Fruit fly (Drosophila melanogaster) whole organism, pupa: Measurements from ENCODE around the gene CapaR.

Source experiments
- CG10348 ChIP-seq: fragments of 200-800 bp; sonication (Bioruptor generic); IDR thresholded peaks from 2 replicates; pipeline ENCODE4 v1.3.6; 2022; ENCODE audit warnings: missing biosample characterization, missing genetic modification characterization
- CG12605 ChIP-seq: fragments of 200-800 bp; sonication (Bioruptor generic); IDR thresholded peaks from 2 replicates; pipeline ENCODE4 v1.3.6; 2022; ENCODE audit warnings: missing biosample characterization, missing genetic modification characterization
- CG13204 ChIP-seq: fragments of 200-800 bp; sonication (Bioruptor generic); optimal IDR thresholded peaks from 2 replicates; lab custom pipeline; 2018; ENCODE audit warnings: missing biosample characterization, mild to moderate bottlenecking, missing genetic modification characterization, moderate library complexity
- CG14655 ChIP-seq: fragments of 200-800 bp; sonication (Bioruptor generic); optimal IDR thresholded peaks from 3 replicates; lab custom pipeline; 2017; ENCODE audit warnings: mild to moderate bottlenecking, missing biosample characterization, missing genetic modification reagents, missing genetic modification characterization
- CG15710 ChIP-seq: fragments of 200-800 bp; sonication (Bioruptor generic); optimal IDR thresholded peaks from 2 replicates; lab custom pipeline; 2018; ENCODE audit warnings: missing biosample characterization, mild to moderate bottlenecking, missing genetic modification characterization, moderate library complexity
- CG17806 ChIP-seq: fragments of 200-800 bp; sonication (Bioruptor generic); optimal IDR thresholded peaks from 2 replicates; lab custom pipeline; 2018; ENCODE audit warnings: missing biosample characterization, mild to moderate bottlenecking, missing genetic modification characterization, moderate library complexity
- CG32121 ChIP-seq: fragments of 200-800 bp; sonication (Bioruptor generic); IDR thresholded peaks from 2 replicates; pipeline ENCODE4 v1.3.6; 2022; ENCODE audit warnings: missing biosample characterization, missing genetic modification characterization
- CG34367 ChIP-seq: fragments of 200-800 bp; sonication (Bioruptor generic); optimal IDR thresholded peaks from 2 replicates; lab custom pipeline; 2018; ENCODE audit warnings: missing biosample characterization, mild to moderate bottlenecking, missing genetic modification characterization
- CG4496 ChIP-seq: fragments of 200-800 bp; sonication (Bioruptor generic); IDR thresholded peaks from 3 replicates; pipeline ENCODE4 v1.3.6; 2022; ENCODE audit warnings: missing biosample characterization, missing genetic modification characterization
- CG8159 ChIP-seq: fragments of 200-800 bp; sonication (Bioruptor generic); optimal IDR thresholded peaks from 3 replicates; lab custom pipeline; 2018; ENCODE audit warnings: missing biosample characterization, mild to moderate bottlenecking, missing genetic modification characterization, moderate library complexity
- CG8301 ChIP-seq: fragments of 200-800 bp; sonication (Bioruptor generic); optimal IDR thresholded peaks from 2 replicates; lab custom pipeline; 2018; ENCODE audit warnings: missing biosample characterization, mild to moderate bottlenecking, missing genetic modification characterization
- CG9948 ChIP-seq: fragments of 200-800 bp; sonication (Bioruptor generic); optimal IDR thresholded peaks from 2 replicates; lab custom pipeline; 2018; ENCODE audit warnings: missing biosample characterization, mild to moderate bottlenecking, missing genetic modification characterization, moderate library complexity
- D1 ChIP-seq: fragments of 200-800 bp; sonication (Bioruptor generic); optimal IDR thresholded peaks from 2 replicates; lab custom pipeline; 2018; ENCODE audit warnings: missing biosample characterization, mild to moderate bottlenecking, missing genetic modification characterization, moderate library complexity
- EcR ChIP-seq: fragments of 200-800 bp; sonication (Bioruptor generic); optimal IDR thresholded peaks from 3 replicates; lab custom pipeline; 2019; ENCODE audit warnings: missing biosample characterization, missing genetic modification characterization, mild to moderate bottlenecking, moderate library complexity, missing genetic modification reagents
- Ets98B ChIP-seq: fragments of 200-800 bp; sonication (Bioruptor generic); IDR thresholded peaks from 2 replicates; pipeline ENCODE4 v1.3.6; 2022; ENCODE audit warnings: missing biosample characterization, missing genetic modification characterization
- Pif1A ChIP-seq: fragments of 200-800 bp; sonication (Bioruptor generic); optimal IDR thresholded peaks from 3 replicates; lab custom pipeline; 2016; ENCODE audit warnings: missing biosample characterization, missing genetic modification characterization
- Pif1B ChIP-seq: fragments of 200-800 bp; sonication (Bioruptor generic); optimal IDR thresholded peaks from 3 replicates; lab custom pipeline; 2016; ENCODE audit warnings: missing biosample characterization, missing genetic modification characterization
- Snoo ChIP-seq: fragments of 200-800 bp; sonication (Bioruptor generic); optimal IDR thresholded peaks from 3 replicates; lab custom pipeline; 2017; ENCODE audit warnings: missing biosample characterization, mild to moderate bottlenecking, missing genetic modification characterization, inconsistent platforms
- fd96Ca ChIP-seq: fragments of 200-800 bp; sonication (Bioruptor generic); IDR thresholded peaks from 3 replicates; pipeline ENCODE4 v1.3.6; 2022; ENCODE audit warnings: missing biosample characterization, missing genetic modification characterization
- gl ChIP-seq: fragments of 200-800 bp; sonication (Bioruptor generic); optimal IDR thresholded peaks from 2 replicates; lab custom pipeline; 2018; ENCODE audit warnings: missing biosample characterization, mild to moderate bottlenecking, missing genetic modification characterization
- rn ChIP-seq: fragments of 200-800 bp; sonication (Bioruptor generic); IDR thresholded peaks from 2 replicates; pipeline ENCODE4 v1.3.6; 2022; ENCODE audit warnings: missing biosample characterization, missing genetic modification characterization

The CapaR gene

dm6 chr3L:21539245-21540196, 22.5 kb downstream of the CapaR start, which contains the start of the genes COX8 and VhaM9.7-b:
TSS of gene COX8 (minus strand) at chr3L:21539447.
TSS of gene VhaM9.7-b (plus strand) at chr3L:21539862.
- peak; percentile 11; the same call in 1 of the 2 replicates for TF ChIP-seq CG32121
- peak; percentile 14 for TF ChIP-seq CG17806
- TF ChIP-seq Snoo (tag; lab: Kevin White, UChicago): peak; percentile 39
- no peak for TF ChIP-seq CG13204

DNA sequence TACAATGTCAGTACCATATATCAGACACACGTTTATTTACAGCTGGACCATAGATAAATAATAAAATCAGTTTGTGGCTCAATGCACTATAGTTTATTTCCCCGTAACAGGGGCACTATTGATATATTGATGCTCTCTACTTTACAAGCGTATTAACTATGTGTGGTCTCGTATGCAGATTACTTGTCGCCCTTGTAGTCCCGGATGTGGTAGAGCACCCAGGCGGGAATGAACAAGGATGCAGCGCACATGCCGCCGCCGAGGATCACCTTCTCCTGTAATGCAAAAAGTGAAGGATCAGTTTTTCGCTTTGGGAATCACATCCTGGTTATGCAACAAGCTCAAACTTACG, 23.1 kb downstream of the CapaR start:
- TF ChIP-seq Snoo (tag; lab: Kevin White, UChicago) (no peak), Pif1A (no peak), EcR (no peak), fd96Ca (GFP tag; lab: Robert Waterston, UW) (no peak), CG9948 (tag; lab: Kevin White, UChicago) (no peak), CG4496 (GFP tag; lab: Robert Waterston, UW) (no peak), CG8159 (tag; lab: Kevin White, UChicago) (no peak), CG12605 (GFP tag; lab: Robert Waterston, UW) (no peak), Ets98B (GFP tag; lab: Robert Waterston, UW) (no peak), CG13204 (no peak), CG15710 (tag; lab: Kevin White, UChicago) (no peak), CG14655 (GFP tag; lab: Kevin White, UChicago) (no peak), gl (no peak), CG8301 (no peak), CG32121 (no peak), CG10348 (GFP tag; lab: Robert Waterston, UW) (no peak)

DNA sequence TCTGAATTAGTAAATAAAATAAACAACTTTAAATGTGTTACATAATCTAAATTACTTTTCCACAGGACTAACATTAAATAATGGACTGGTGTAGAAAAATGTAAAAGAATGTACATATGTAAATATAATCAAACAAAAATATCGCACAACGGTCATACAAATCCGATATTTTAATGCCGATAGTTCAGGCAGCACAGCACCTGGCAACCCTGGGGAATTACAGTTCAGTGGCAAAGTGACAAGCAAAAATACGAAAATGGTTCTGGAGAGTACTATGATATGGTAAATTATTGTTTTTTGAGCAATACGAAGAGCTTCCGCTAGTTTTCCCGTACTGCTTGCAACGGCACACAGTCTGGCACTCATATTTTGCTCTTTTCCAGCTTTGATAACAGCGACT, 25.1 kb downstream of the CapaR start, which contains the start of gene Rpn10:
Gene Rpn10, plus strand, starts transcription at position 144 of the 400 bp plus-strand sequence.
- TF ChIP-seq rn (GFP tag; lab: Robert Waterston, UW): no peak
- peak; percentile 63 for TF ChIP-seq EcR
- peak; percentile 6 for TF ChIP-seq Snoo (tag; lab: Kevin White, UChicago)
- TF ChIP-seq CG17806: no peak
- TF ChIP-seq D1: peak; percentile 27

dm6 chr3L:21534360-21534759, 27.6 kb downstream of the CapaR start, which contains the start of gene ppk5:
TSS of gene ppk5 (plus strand) at chr3L:21534660.
- TF ChIP-seq rn (GFP tag; lab: Robert Waterston, UW) (no peak), CG34367 (tag; lab: Kevin White, UChicago) (no peak), fd96Ca (GFP tag; lab: Robert Waterston, UW) (no peak), Snoo (tag; lab: Kevin White, UChicago) (no peak), CG4496 (GFP tag; lab: Robert Waterston, UW) (no peak), CG8159 (tag; lab: Kevin White, UChicago) (no peak)

DNA sequence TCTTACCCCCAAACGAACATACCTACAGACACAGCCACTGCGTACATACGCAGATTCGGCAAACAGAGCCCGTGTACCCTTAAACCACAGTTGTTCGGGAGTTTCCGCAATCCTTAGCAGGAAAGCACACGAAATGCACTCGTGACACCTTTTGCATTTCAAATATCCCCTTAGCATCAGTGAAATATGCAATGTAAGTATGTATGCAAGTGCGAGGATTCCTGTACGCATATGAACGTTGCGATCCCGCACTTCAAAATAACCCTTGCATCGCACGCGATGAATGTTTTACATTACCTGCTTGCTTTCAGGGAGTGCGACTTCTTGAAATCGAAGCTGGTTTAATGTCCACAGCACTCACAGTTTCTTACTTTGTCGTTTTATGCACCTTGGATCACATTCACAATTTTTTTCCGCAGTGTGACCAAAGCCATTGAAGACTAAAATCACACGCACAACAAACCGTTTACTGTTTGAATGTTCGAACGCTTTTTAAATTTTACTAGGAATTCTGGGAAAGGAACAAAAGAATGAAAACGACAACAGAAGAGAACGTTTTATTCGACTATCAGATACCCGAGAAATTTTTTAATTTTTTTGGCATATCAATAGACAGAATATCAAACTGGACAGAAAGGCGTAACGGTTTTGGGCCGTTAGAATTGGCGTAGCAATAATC, 28.6 kb downstream of the CapaR start, which contains the start of gene Mkrn1:
Gene Mkrn1, minus strand, starts transcription at position 444 of the 679 bp plus-strand sequence.
- TF ChIP-seq EcR (no peak), CG15710 (tag; lab: Kevin White, UChicago) (no peak), Snoo (tag; lab: Kevin White, UChicago) (no peak), CG8159 (tag; lab: Kevin White, UChicago) (no peak), D1 (no peak), CG14655 (GFP tag; lab: Kevin White, UChicago) (no peak), CG4496 (GFP tag; lab: Robert Waterston, UW) (no peak), CG13204 (no peak), CG34367 (tag; lab: Kevin White, UChicago) (no peak), rn (GFP tag; lab: Robert Waterston, UW) (no peak), CG12605 (GFP tag; lab: Robert Waterston, UW) (no peak), CG8301 (no peak), Ets98B (GFP tag; lab: Robert Waterston, UW) (no peak), CG10348 (GFP tag; lab: Robert Waterston, UW) (no peak), CG17806 (no peak)

DNA sequence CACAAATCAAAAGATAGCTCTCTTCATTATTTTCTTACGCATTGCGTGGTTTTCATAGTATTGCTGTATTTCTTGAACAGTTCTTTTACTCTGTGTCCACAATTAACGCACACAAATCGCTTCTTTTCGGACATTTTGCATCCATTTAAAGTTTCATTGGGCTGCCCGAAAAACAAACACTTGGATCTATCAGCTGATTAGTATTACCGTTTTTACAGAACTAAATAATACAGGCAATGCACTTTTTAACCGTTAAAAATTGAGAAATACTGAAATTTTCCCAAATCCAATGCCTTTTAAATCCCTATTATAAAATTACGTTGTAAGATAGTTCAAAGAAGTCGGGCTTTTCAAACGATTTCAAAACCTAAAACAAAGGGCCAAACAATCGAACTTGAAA, 32.9 kb downstream of the CapaR start, which contains the start of gene Arv1:
Gene Arv1, minus strand, starts transcription at position 226 of the 400 bp plus-strand sequence.
- TF ChIP-seq CG8301: no peak
- no peak for TF ChIP-seq EcR
- no peak for TF ChIP-seq Snoo (tag; lab: Kevin White, UChicago)
- TF ChIP-seq gl: no peak
- TF ChIP-seq CG14655 (GFP tag; lab: Kevin White, UChicago): no peak
- TF ChIP-seq CG34367 (tag; lab: Kevin White, UChicago): no peak
- TF ChIP-seq CG17806: no peak
- TF ChIP-seq Pif1A: no peak
- no peak for TF ChIP-seq Pif1B
- no peak for TF ChIP-seq rn (GFP tag; lab: Robert Waterston, UW)
- no peak for TF ChIP-seq CG10348 (GFP tag; lab: Robert Waterston, UW)
- TF ChIP-seq D1: no peak
- TF ChIP-seq CG13204: no peak
- no peak for TF ChIP-seq CG12605 (GFP tag; lab: Robert Waterston, UW)
- no peak for TF ChIP-seq fd96Ca (GFP tag; lab: Robert Waterston, UW)
